Fruit fly (Drosophila melanogaster) whole organism, embryonic: ENCODE data around the gene CG33927.

ENCODE experiments used
- CG10321 ChIP-seq: fragments of 200-800 bp; sonication (Bioruptor generic); IDR thresholded peaks from 2 replicates; pipeline ENCODE4 v1.3.6; 2022; ENCODE audit warnings: missing biosample characterization, missing genetic modification characterization
- CG11504 ChIP-seq: fragments of 200-800 bp; sonication (Bioruptor generic); optimal IDR thresholded peaks from 3 replicates; lab custom pipeline; 2019; ENCODE audit warnings: missing biosample characterization, mild to moderate bottlenecking, missing genetic modification characterization, moderate library complexity
- CG12219 ChIP-seq: fragments of 200-800 bp; sonication (Bioruptor generic); optimal IDR thresholded peaks from 3 replicates; lab custom pipeline; 2018; ENCODE audit warnings: missing biosample characterization, mild to moderate bottlenecking, missing genetic modification characterization
- CG12299 ChIP-seq: fragments of 200-800 bp; sonication (Bioruptor generic); optimal IDR thresholded peaks from 2 replicates; lab custom pipeline; 2018; ENCODE audit warnings: missing biosample characterization, mild to moderate bottlenecking, missing genetic modification characterization
- CG13424 ChIP-seq: fragments of 200-800 bp; sonication (Bioruptor generic); optimal IDR thresholded peaks from 2 replicates; lab custom pipeline; 2019; ENCODE audit warnings: missing biosample characterization, mild to moderate bottlenecking, missing genetic modification characterization, moderate library complexity
- CG14050 ChIP-seq: fragments of 200-800 bp; sonication (Bioruptor generic); IDR thresholded peaks from 3 replicates; pipeline ENCODE4 v1.3.6; 2022; ENCODE audit warnings: missing biosample characterization, missing genetic modification characterization
- CG14710 ChIP-seq: fragments of 200-800 bp; sonication (Bioruptor generic); optimal IDR thresholded peaks from 3 replicates; lab custom pipeline; 2019; ENCODE audit warnings: missing biosample characterization, mild to moderate bottlenecking, missing genetic modification characterization, moderate library complexity
- CG17328 ChIP-seq: fragments of 200-800 bp; sonication (Bioruptor generic); IDR thresholded peaks from 2 replicates; pipeline ENCODE4 v1.3.6; 2022; ENCODE audit warnings: missing biosample characterization, missing genetic modification characterization
- CG17359 ChIP-seq: fragments of 200-800 bp; sonication (Bioruptor generic); optimal IDR thresholded peaks from 3 replicates; lab custom pipeline; 2018; ENCODE audit warnings: missing biosample characterization, mild to moderate bottlenecking, missing genetic modification characterization, moderate library complexity
- CG3163 ChIP-seq: fragments of 200-800 bp; sonication (Bioruptor generic); optimal IDR thresholded peaks from 3 replicates; lab custom pipeline; 2016; ENCODE audit warnings: missing biosample characterization, missing genetic modification characterization
- CG3281 ChIP-seq: fragments of 200-800 bp; sonication (Bioruptor generic); optimal IDR thresholded peaks from 3 replicates; lab custom pipeline; 2017; ENCODE audit warnings: missing biosample characterization, mild to moderate bottlenecking, missing genetic modification characterization
- CG34224 ChIP-seq: fragments of 200-800 bp; sonication (Bioruptor generic); IDR thresholded peaks from 3 replicates; pipeline ENCODE4 v1.3.6; 2022; ENCODE audit warnings: missing biosample characterization, missing genetic modification characterization; ENCODE audit not compliant: partially characterized antibody
- CG5953 ChIP-seq: fragments of 200-800 bp; sonication (Bioruptor generic); IDR thresholded peaks from 2 replicates; pipeline ENCODE4 v1.3.6; 2022; ENCODE audit warnings: missing biosample characterization, missing genetic modification characterization
- CG6654 ChIP-seq: fragments of 200-800 bp; sonication (Bioruptor generic); optimal IDR thresholded peaks from 2 replicates; lab custom pipeline; 2017; ENCODE audit warnings: missing biosample characterization, mild to moderate bottlenecking, missing genetic modification characterization
- CG6813 ChIP-seq: fragments of 200-800 bp; sonication (Bioruptor generic); optimal IDR thresholded peaks from 2 replicates; lab custom pipeline; 2017; ENCODE audit warnings: missing biosample characterization, missing genetic modification characterization, mild to moderate bottlenecking, moderate library complexity, missing genetic modification reagents
- CG6854 ChIP-seq: fragments of 200-800 bp; sonication (Bioruptor generic); optimal IDR thresholded peaks from 3 replicates; lab custom pipeline; 2017; ENCODE audit warnings: missing biosample characterization, mild to moderate bottlenecking, missing genetic modification characterization
- CG7745 ChIP-seq: fragments of 200-800 bp; sonication (Bioruptor generic); optimal IDR thresholded peaks from 2 replicates; lab custom pipeline; 2018; ENCODE audit warnings: missing biosample characterization, mild to moderate bottlenecking, missing genetic modification characterization, moderate library complexity
- CG7928 ChIP-seq: fragments of 200-800 bp; sonication (Bioruptor generic); optimal IDR thresholded peaks from 2 replicates; lab custom pipeline; 2017; ENCODE audit warnings: missing biosample characterization, mild to moderate bottlenecking, missing genetic modification characterization
- CG8388 ChIP-seq: fragments of 200-800 bp; sonication (Bioruptor generic); optimal IDR thresholded peaks from 2 replicates; lab custom pipeline; 2019; ENCODE audit warnings: missing biosample characterization, mild to moderate bottlenecking, missing genetic modification characterization, moderate library complexity
- CG8765 ChIP-seq: fragments of 200-800 bp; sonication (Bioruptor generic); IDR thresholded peaks from 2 replicates; pipeline ENCODE4 v1.3.6; 2022; ENCODE audit warnings: missing biosample characterization, missing genetic modification characterization
- CG9876 ChIP-seq: fragments of 200-800 bp; sonication (Bioruptor generic); optimal IDR thresholded peaks from 2 replicates; lab custom pipeline; 2016; ENCODE audit warnings: missing biosample characterization, missing genetic modification characterization
- Dll ChIP-seq: fragments of 200-800 bp; sonication (Bioruptor generic); IDR thresholded peaks from 4 replicates; pipeline ENCODE4 v1.3.6; 2022; ENCODE audit warnings: missing biosample characterization, missing genetic modification characterization; ENCODE audit not compliant: partially characterized antibody
- HLHmδ ChIP-seq: fragments of 200-800 bp; sonication (Bioruptor generic); optimal IDR thresholded peaks from 2 replicates; lab custom pipeline; 2018; ENCODE audit warnings: missing biosample characterization, mild to moderate bottlenecking, missing genetic modification characterization, moderate library complexity
- Hr51 ChIP-seq, 2 experiments: fragments of 200-800 bp; sonication (Bioruptor generic); optimal IDR thresholded peaks; 2 replicates in 1 of 2; 3 replicates in 1 of 2; lab custom pipeline; 2016 to 2018; ENCODE audit warnings: missing biosample characterization in 2 of 2, missing genetic modification characterization in 2 of 2, mild to moderate bottlenecking in 1 of 2, moderate library complexity in 1 of 2
- Hsf ChIP-seq: fragments of 200-800 bp; sonication (Bioruptor generic); optimal IDR thresholded peaks from 3 replicates; lab custom pipeline; 2016; ENCODE audit warnings: missing biosample characterization, missing genetic modification characterization
- Mes4 ChIP-seq: fragments of 200-800 bp; sonication (Bioruptor generic); optimal IDR thresholded peaks from 2 replicates; lab custom pipeline; 2016; ENCODE audit warnings: missing biosample characterization, missing genetic modification characterization
- Nf-YB ChIP-seq: fragments of 200-800 bp; sonication (Bioruptor generic); optimal IDR thresholded peaks from 3 replicates; lab custom pipeline; 2019; ENCODE audit warnings: missing biosample characterization, mild to moderate bottlenecking, missing genetic modification characterization, moderate library complexity
- aop ChIP-seq: fragments of 200-800 bp; sonication (Bioruptor generic); IDR thresholded peaks from 2 replicates; pipeline ENCODE4 v1.3.6; 2022; ENCODE audit warnings: missing biosample characterization, missing genetic modification characterization
- chinmo ChIP-seq: fragments of 200-800 bp; sonication (Bioruptor generic); IDR thresholded peaks from 4 replicates; pipeline ENCODE4 v1.3.6; 2022; ENCODE audit warnings: missing biosample characterization, missing genetic modification characterization; ENCODE audit not compliant: partially characterized antibody
- dati ChIP-seq: fragments of 200-800 bp; sonication (Bioruptor generic); IDR thresholded peaks from 2 replicates; pipeline ENCODE4 v1.3.6; 2022; ENCODE audit warnings: missing biosample characterization, missing genetic modification characterization
- dpn ChIP-seq, 2 experiments: fragments of 200-800 bp; sonication (Bioruptor generic); optimal IDR thresholded peaks; 3 replicates each; lab custom pipeline; 2016; ENCODE audit warnings: missing biosample characterization in 2 of 2, missing genetic modification characterization in 2 of 2
- eyg ChIP-seq: fragments of 200-800 bp; sonication (Bioruptor generic); optimal IDR thresholded peaks from 3 replicates; lab custom pipeline; 2016; ENCODE audit warnings: missing biosample characterization, missing genetic modification characterization
- fd64A ChIP-seq: fragments of 200-800 bp; sonication (Bioruptor generic); optimal IDR thresholded peaks from 3 replicates; lab custom pipeline; 2018; ENCODE audit warnings: missing biosample characterization, mild to moderate bottlenecking, missing genetic modification characterization
- fd96Cb ChIP-seq: fragments of 200-800 bp; sonication (Bioruptor generic); optimal IDR thresholded peaks from 2 replicates; lab custom pipeline; 2018; ENCODE audit warnings: missing biosample characterization, mild to moderate bottlenecking, missing genetic modification characterization, moderate library complexity
- fru ChIP-seq: fragments of >200 bp; optimal IDR thresholded peaks from 2 replicates; lab custom pipeline; 2017
- hbn ChIP-seq: fragments of 200-800 bp; sonication (Bioruptor generic); IDR thresholded peaks from 2 replicates; pipeline ENCODE4 v1.3.6; 2022; ENCODE audit warnings: missing biosample characterization, missing genetic modification characterization; ENCODE audit not compliant: partially characterized antibody
- hkb ChIP-seq, 2 experiments: fragments of 200-800 bp in 1 of 2; fragments of >200 bp in 1 of 2; sonication (Bioruptor generic) in 1 of 2; IDR thresholded peaks in 1 of 2; optimal IDR thresholded peaks in 1 of 2; 2 replicates each; pipeline versions ENCODE4 v1.3.6 to Lab custom; 2017 to 2022; ENCODE audit warnings: missing biosample characterization in 1 of 2, missing genetic modification characterization in 1 of 2
- kah ChIP-seq: fragments of 200-800 bp; sonication (Bioruptor generic); optimal IDR thresholded peaks from 2 replicates; lab custom pipeline; 2018; ENCODE audit warnings: missing biosample characterization, mild to moderate bottlenecking, missing genetic modification characterization
- luna ChIP-seq: fragments of 200-800 bp; sonication (Bioruptor generic); optimal IDR thresholded peaks from 2 replicates; lab custom pipeline; 2016; ENCODE audit warnings: missing biosample characterization, missing genetic modification characterization
- nerfin-2 ChIP-seq: fragments of 200-800 bp; sonication (Bioruptor generic); IDR thresholded peaks from 2 replicates; pipeline ENCODE4 v1.3.6; 2022; ENCODE audit warnings: missing biosample characterization, missing genetic modification characterization; ENCODE audit not compliant: partially characterized antibody
- org-1 ChIP-seq: fragments of 200-800 bp; sonication (Bioruptor generic); optimal IDR thresholded peaks from 2 replicates; lab custom pipeline; 2017; ENCODE audit warnings: missing biosample characterization, missing genetic modification characterization
- otp ChIP-seq: fragments of 200-800 bp; sonication (Bioruptor generic); IDR thresholded peaks from 3 replicates; pipeline ENCODE4, ENCODE4 v1.3.6; 2022; ENCODE audit warnings: missing biosample characterization, missing genetic modification characterization
- row ChIP-seq: fragments of 200-800 bp; sonication (Bioruptor generic); IDR thresholded peaks from 3 replicates; pipeline ENCODE4 v1.3.6; 2022; ENCODE audit warnings: missing biosample characterization, missing genetic modification characterization
- salm ChIP-seq: fragments of 200-800 bp; sonication (Bioruptor generic); optimal IDR thresholded peaks from 2 replicates; lab custom pipeline; 2018; ENCODE audit warnings: missing biosample characterization, mild to moderate bottlenecking, missing genetic modification characterization
- slou ChIP-seq: fragments of 200-800 bp; sonication (Bioruptor generic); optimal IDR thresholded peaks from 3 replicates; lab custom pipeline; 2016; ENCODE audit warnings: missing biosample characterization, missing genetic modification characterization
- sqz ChIP-seq: fragments of 200-800 bp; sonication (Bioruptor generic); optimal IDR thresholded peaks from 3 replicates; lab custom pipeline; 2018; ENCODE audit warnings: missing biosample characterization, mild to moderate bottlenecking, missing genetic modification characterization
- toy ChIP-seq: fragments of 200-800 bp; sonication (Bioruptor generic); IDR thresholded peaks from 2 replicates; pipeline ENCODE4 v1.3.6; 2022; ENCODE audit warnings: missing biosample characterization, missing genetic modification characterization
- unc-4 ChIP-seq: fragments of 200-800 bp; sonication (Bioruptor generic); IDR thresholded peaks from 2 replicates; pipeline ENCODE4 v1.3.6; 2022; ENCODE audit warnings: missing biosample characterization, missing genetic modification characterization; ENCODE audit not compliant: partially characterized antibody
- zen ChIP-seq: fragments of 200-800 bp; sonication (Bioruptor generic); optimal IDR thresholded peaks from 3 replicates; lab custom pipeline; 2018; ENCODE audit warnings: missing biosample characterization, mild to moderate bottlenecking, missing genetic modification characterization, moderate library complexity

Gene CG33927

DNA sequence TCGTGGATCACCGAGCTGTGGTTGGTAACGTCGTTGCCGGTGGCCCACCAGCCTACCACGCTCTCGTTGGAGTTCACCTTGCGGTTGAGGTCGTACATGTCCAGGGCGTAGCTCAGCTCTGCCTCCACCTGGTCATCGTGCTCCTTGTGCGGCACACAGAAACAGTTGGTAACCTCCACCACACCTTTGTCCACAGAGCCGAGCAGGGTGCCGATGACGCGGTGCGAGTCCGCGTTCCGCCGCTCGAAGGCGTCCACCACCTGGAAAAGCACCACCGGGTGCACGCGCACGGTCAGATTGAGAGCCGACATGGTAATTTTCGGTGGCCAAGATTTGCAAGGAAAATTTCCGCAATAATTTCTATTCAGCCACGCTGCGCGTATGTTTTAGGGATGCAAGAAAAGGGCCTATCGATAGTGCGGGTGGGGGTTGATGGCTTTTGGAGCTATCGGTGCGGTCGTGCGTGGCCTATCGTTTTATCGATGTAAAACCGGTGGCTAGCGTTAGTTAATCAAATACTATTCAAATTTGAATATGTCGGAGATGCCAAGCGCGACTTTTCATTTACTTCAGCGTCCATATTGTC, 23.5 kb upstream of the CG33927 start, which contains the start of gene eIF3f1 (continued):
- no peak for TF ChIP-seq sqz (GFP tag; lab: Kevin White, UChicago)
- no peak for TF ChIP-seq eyg (GFP tag; lab: Kevin White, UChicago)
- TF ChIP-seq slou (GFP tag; lab: Kevin White, UChicago), result no peak
- no peak for TF ChIP-seq otp
- no peak for TF ChIP-seq CG7745 (tag; lab: Kevin White, UChicago)
- TF ChIP-seq CG6813 (GFP tag; lab: Kevin White, UChicago), result no peak
- no peak for TF ChIP-seq Mes4 (GFP tag; lab: Kevin White, UChicago)
- TF ChIP-seq CG3163, result no peak
- peak; percentile 55 for TF ChIP-seq CG14710 (tag; lab: Kevin White, UChicago)
- TF ChIP-seq org-1, result no peak
- TF ChIP-seq CG34224 (GFP tag; lab: Robert Waterston, UW), result peak; percentile 99
- TF ChIP-seq CG8388, result no peak
- no peak for TF ChIP-seq CG12219 (GFP tag; lab: Kevin White, UChicago)
- TF ChIP-seq nerfin-2 (GFP tag; lab: Robert Waterston, UW), result peak; percentile 98
- TF ChIP-seq CG12299 (tag; lab: Kevin White, UChicago), result no peak
- TF ChIP-seq CG3281, result no peak
- no peak for TF ChIP-seq dati (GFP tag; lab: Robert Waterston, UW)
- no peak for TF ChIP-seq fd64A (GFP tag; lab: Kevin White, UChicago)
- TF ChIP-seq HLHmδ (GFP tag; lab: Kevin White, UChicago), result peak; percentile 42
- peak in 1 of 2 experiments; percentile 9 for TF ChIP-seq Hr51 (GFP tag; optimal IDR thresholded peaks at IDR 0.05; lab: Kevin White, UChicago)
- peak; percentile 83 for TF ChIP-seq CG7928 (GFP tag; lab: Kevin White, UChicago)
- no peak for TF ChIP-seq CG13424
- no peak for TF ChIP-seq CG9876 (GFP tag; lab: Kevin White, UChicago)
- peak; percentile 99 for TF ChIP-seq chinmo (GFP tag; lab: Robert Waterston, UW)
- no peak for TF ChIP-seq CG5953 (GFP tag; lab: Robert Waterston, UW)
- TF ChIP-seq CG10321 (GFP tag; lab: Robert Waterston, UW), result no peak
- no peak for TF ChIP-seq kah (GFP tag; lab: Kevin White, UChicago)
- no peak for TF ChIP-seq Hsf
- TF ChIP-seq unc-4 (GFP tag; lab: Robert Waterston, UW), result peak; percentile 98
- TF ChIP-seq luna (GFP tag; lab: Kevin White, UChicago), result no peak
- peak; percentile 98 for TF ChIP-seq hbn (GFP tag; lab: Robert Waterston, UW)
- TF ChIP-seq zen, result peak; percentile 12
- no peak for TF ChIP-seq toy (GFP tag; lab: Robert Waterston, UW)
- TF ChIP-seq CG6654, result no peak
- no peak for TF ChIP-seq Nf-YB
- no peak for TF ChIP-seq CG6854
- TF ChIP-seq CG17359 (tag; lab: Kevin White, UChicago), result no peak
- no peak for TF ChIP-seq CG14050 (GFP tag; lab: Robert Waterston, UW)
- TF ChIP-seq CG11504 (tag; lab: Kevin White, UChicago), result no peak
- TF ChIP-seq CG8765 (GFP tag; lab: Robert Waterston, UW), result no peak
- TF ChIP-seq Dll (GFP tag; lab: Robert Waterston, UW), result peak; percentile 98
- TF ChIP-seq CG17328, result no peak
- TF ChIP-seq aop (GFP tag; lab: Robert Waterston, UW), result no peak
- peak; percentile 2 to 20 for TF ChIP-seq dpn (GFP tag; optimal IDR thresholded peaks at IDR 0.05; lab: Kevin White, UChicago)
- no peak for TF ChIP-seq salm (tag; lab: Kevin White, UChicago)
- TF ChIP-seq row (GFP tag; lab: Robert Waterston, UW), result no peak; the same call in 2 of the 3 replicates
- TF ChIP-seq hkb (optimal IDR thresholded peaks at IDR 0.05; lab: Kevin White, UChicago), result no peak
- 0 out of 2 replicates have a peak, but pooled peaks have one; percentile 6 for TF ChIP-seq hkb (GFP tag; IDR thresholded peaks at IDR 0.05; lab: Robert Waterston, UW)
- no peak for TF ChIP-seq fd96Cb
- TF ChIP-seq fru, result no peak
